Worm (Caenorhabditis elegans): Measurements from ENCODE around the gene sgk-1.
"Not testable (repeated sequence)": the region's sequence is repeated elsewhere in the genome, so short reads cannot be mapped to it uniquely, and the experiment has no call there.

The sgk-1 gene

ce11 chrX:16218306-16218705, 43.6 kb downstream of the sgk-1 start:
- no peak for TF ChIP-seq sptf-1 (tag; optimal IDR thresholded peaks at IDR 0.05)
- no peak for TF ChIP-seq zip-8 (tag; optimal IDR thresholded peaks at IDR 0.05)
- no peak for TF ChIP-seq unc-62 (GFP tag; optimal IDR thresholded peaks at IDR 0.05)
- no peak for TF ChIP-seq hlh-1 (tag; optimal IDR thresholded peaks at IDR 0.05)
- TF ChIP-seq ceh-43 (GFP tag; optimal IDR thresholded peaks at IDR 0.05) = no peak
- TF ChIP-seq sem-2 (GFP tag; optimal IDR thresholded peaks at IDR 0.05) = no peak
- TF ChIP-seq nhr-12 (tag; optimal IDR thresholded peaks at IDR 0.05) = no peak
- no peak for TF ChIP-seq nhr-76 (tag; optimal IDR thresholded peaks at IDR 0.05)
- TF ChIP-seq mab-5 (tag; optimal IDR thresholded peaks at IDR 0.05) = no peak
- TF ChIP-seq nhr-28 (tag; optimal IDR thresholded peaks at IDR 0.05) = no peak
- no peak for TF ChIP-seq ces-1 (GFP tag; optimal IDR thresholded peaks at IDR 0.05)
- no peak for TF ChIP-seq unc-39 (tag; optimal IDR thresholded peaks at IDR 0.05)
- no peak for TF ChIP-seq mls-2 (tag; optimal IDR thresholded peaks at IDR 0.05)
- no peak for TF ChIP-seq lsy-2 (tag; optimal IDR thresholded peaks at IDR 0.05)
- no peak for TF ChIP-seq bed-3 (GFP tag; optimal IDR thresholded peaks at IDR 0.05)
- no peak for TF ChIP-seq cnd-1 (tag; optimal IDR thresholded peaks at IDR 0.05)
- no peak for TF ChIP-seq lin-32 (GFP tag; optimal IDR thresholded peaks at IDR 0.05)

- no peak for TF ChIP-seq bed-3 (GFP tag; optimal IDR thresholded peaks at IDR 0.05)
- no peak for TF ChIP-seq unc-39 (tag; optimal IDR thresholded peaks at IDR 0.05)
These were observed 44.2 kb downstream of the sgk-1 start for ce11 chrX:16217749-16218148.

- TF ChIP-seq nhr-12 (tag; optimal IDR thresholded peaks at IDR 0.05) = no peak
- TF ChIP-seq flh-1 (GFP tag; optimal IDR thresholded peaks at IDR 0.05) = no peak
- TF ChIP-seq blmp-1 (tag; optimal IDR thresholded peaks at IDR 0.05) = no peak
- TF ChIP-seq tbx-8 (GFP tag; optimal IDR thresholded peaks at IDR 0.05) = no peak
- TF ChIP-seq drap-1 (GFP tag; optimal IDR thresholded peaks at IDR 0.05) = no peak
- TF ChIP-seq lsy-2 (tag; optimal IDR thresholded peaks at IDR 0.05) = no peak
- TF ChIP-seq nhr-28 (tag; optimal IDR thresholded peaks at IDR 0.05) = no peak
- TF ChIP-seq ztf-11 (tag; optimal IDR thresholded peaks at IDR 0.05) = no peak
- TF ChIP-seq ceh-83 (GFP tag; optimal IDR thresholded peaks at IDR 0.05) = no peak
- TF ChIP-seq ces-1 (GFP tag; optimal IDR thresholded peaks at IDR 0.05) = no peak
- no peak for TF ChIP-seq lin-13 (tag; optimal IDR thresholded peaks at IDR 0.05)
- no peak for TF ChIP-seq unc-39 (tag; optimal IDR thresholded peaks at IDR 0.05)
- no peak for TF ChIP-seq unc-120 (tag; optimal IDR thresholded peaks at IDR 0.05; ENCODE audit: poor library complexity, severe bottlenecking)
- no peak for TF ChIP-seq unc-62 (GFP tag; optimal IDR thresholded peaks at IDR 0.05)
- no peak for TF ChIP-seq ceh-43 (GFP tag; optimal IDR thresholded peaks at IDR 0.05)
- no peak for TF ChIP-seq nhr-237 (tag; optimal IDR thresholded peaks at IDR 0.05)
- no peak for TF ChIP-seq sptf-1 (tag; optimal IDR thresholded peaks at IDR 0.05)
- no peak for TF ChIP-seq sem-2 (GFP tag; optimal IDR thresholded peaks at IDR 0.05)
These were observed 44.8 kb downstream of the sgk-1 start, which contains the start of gene F23A7.1 for ce11 chrX:16217108-16217507. TSS of gene F23A7.1 (plus strand) at chrX:16217408.

ce11 chrX:16213073-16213472, 48.8 kb downstream of the sgk-1 start, which contains the start of gene F23A7.8:
TSS of gene F23A7.8 (plus strand) at chrX:16213373.
- TF ChIP-seq mep-1 (tag; optimal IDR thresholded peaks at IDR 0.05); ham-2 (GFP tag; optimal IDR thresholded peaks at IDR 0.05); sem-2 (GFP tag; optimal IDR thresholded peaks at IDR 0.05): not testable (repeated sequence)

ce11 chrX:16212306-16212705, 49.6 kb downstream of the sgk-1 start, which contains the start of gene F23A7.4:
TSS of gene F23A7.4 (plus strand) at chrX:16212606.
- not testable (repeated sequence) for TF ChIP-seq ceh-39, lsy-2, nhr-237 (tag; optimal IDR thresholded peaks at IDR 0.05)

ce11 chrX:16210518-16210917, 51.4 kb downstream of the sgk-1 start, which contains the start of gene R11.4:
TSS of gene R11.4 (minus strand) at chrX:16210618.
- TF ChIP-seq ceh-83 (GFP tag; optimal IDR thresholded peaks at IDR 0.05) (no peak), nhr-12 (tag; optimal IDR thresholded peaks at IDR 0.05) (no peak), ces-1 (GFP tag; optimal IDR thresholded peaks at IDR 0.05) (no peak), zip-8 (tag; optimal IDR thresholded peaks at IDR 0.05) (no peak), unc-39 (tag; optimal IDR thresholded peaks at IDR 0.05) (no peak), bed-3 (GFP tag; optimal IDR thresholded peaks at IDR 0.05) (no peak), mep-1 (tag; optimal IDR thresholded peaks at IDR 0.05) (no peak), snpc-4 (tag; optimal IDR thresholded peaks at IDR 0.05) (no peak), lin-13 (tag; optimal IDR thresholded peaks at IDR 0.05) (no peak), mab-5 (tag; optimal IDR thresholded peaks at IDR 0.05) (no peak), nhr-2 (tag; optimal IDR thresholded peaks at IDR 0.05) (no peak), nhr-76 (tag; optimal IDR thresholded peaks at IDR 0.05) (no peak), ztf-11 (tag; optimal IDR thresholded peaks at IDR 0.05) (no peak), tbx-8 (GFP tag; optimal IDR thresholded peaks at IDR 0.05) (no peak), sem-2 (GFP tag; optimal IDR thresholded peaks at IDR 0.05) (no peak), unc-62 (GFP tag; optimal IDR thresholded peaks at IDR 0.05) (no peak), lsy-2 (tag; optimal IDR thresholded peaks at IDR 0.05) (no peak), pha-4 (tag; optimal IDR thresholded peaks at IDR 0.05) (no peak), flh-1 (GFP tag; optimal IDR thresholded peaks at IDR 0.05) (no peak)
